Fruit fly (Drosophila melanogaster) whole organism, embryonic: Measurements from ENCODE around the gene Ubc6.

Experiments
- CG14667 ChIP-seq: fragments of 200-800 bp; sonication (Bioruptor generic); IDR thresholded peaks from 2 replicates; pipeline ENCODE4 v1.3.6; 2022; ENCODE audit warnings: missing biosample characterization, missing genetic modification characterization
- CG30431 ChIP-seq: fragments of 200-800 bp; sonication (Bioruptor generic); optimal IDR thresholded peaks from 2 replicates; lab custom pipeline; 2017; ENCODE audit warnings: missing biosample characterization, missing genetic modification characterization
- HLH4C ChIP-seq: fragments of 200-800 bp; sonication (Bioruptor generic); IDR thresholded peaks from 3 replicates; pipeline ENCODE4 v1.3.6; 2022; ENCODE audit warnings: missing biosample characterization, missing genetic modification characterization; ENCODE audit not compliant: partially characterized antibody
- HLH54F ChIP-seq: fragments of 200-800 bp; sonication (Bioruptor generic); optimal IDR thresholded peaks from 3 replicates; lab custom pipeline; 2016; ENCODE audit warnings: missing biosample characterization, missing genetic modification characterization
- Nf-YB ChIP-seq: fragments of 200-800 bp; sonication (Bioruptor generic); optimal IDR thresholded peaks from 3 replicates; lab custom pipeline; 2019; ENCODE audit warnings: missing biosample characterization, mild to moderate bottlenecking, missing genetic modification characterization, moderate library complexity
- grn ChIP-seq: fragments of 200-800 bp; sonication (Bioruptor generic); optimal IDR thresholded peaks from 3 replicates; lab custom pipeline; 2017; ENCODE audit warnings: missing biosample characterization, missing genetic modification characterization
- phol ChIP-seq: fragments of 200-800 bp; sonication (Bioruptor generic); optimal IDR thresholded peaks from 3 replicates; lab custom pipeline; 2018; ENCODE audit warnings: missing biosample characterization, mild to moderate bottlenecking, missing genetic modification characterization, moderate library complexity
- sens ChIP-seq: fragments of 200-800 bp; sonication (Bioruptor generic); peaks from one replicate; lab custom pipeline; 2016; ENCODE audit warnings: missing biosample characterization, missing genetic modification characterization
- tap ChIP-seq: fragments of 200-800 bp; optimal IDR thresholded peaks from 3 replicates; lab custom pipeline; 2019; ENCODE audit warnings: missing biosample characterization, mild to moderate bottlenecking, missing genetic modification characterization, moderate library complexity

Gene Ubc6

dm6 chr3R:4901189-4901588 is 51.3 kb downstream of the Ubc6 start (continued):
- peak; percentile 2 for TF ChIP-seq phol
- peak; percentile 91 for TF ChIP-seq Nf-YB
- no peak for TF ChIP-seq HLH54F (GFP tag; lab: Kevin White, UChicago)
- TF ChIP-seq CG14667: 0 out of 2 replicates have a peak, but pooled peaks have one; percentile 3

- TF ChIP-seq sens (GFP tag; lab: Kevin White, UChicago) (peak; percentile 54), tap (no peak), HLH4C (GFP tag; lab: Robert Waterston, UW) (0 out of 3 replicates have a peak, but pooled peaks have one; percentile 17), grn (peak; percentile 56), CG30431 (GFP tag; lab: Kevin White, UChicago) (no peak)
These were observed 52.0 kb downstream of the Ubc6 start for dm6 chr3R:4900435-4900834.
